Worm (Caenorhabditis elegans): ENCODE results near the gene srg-56.

DNA sequence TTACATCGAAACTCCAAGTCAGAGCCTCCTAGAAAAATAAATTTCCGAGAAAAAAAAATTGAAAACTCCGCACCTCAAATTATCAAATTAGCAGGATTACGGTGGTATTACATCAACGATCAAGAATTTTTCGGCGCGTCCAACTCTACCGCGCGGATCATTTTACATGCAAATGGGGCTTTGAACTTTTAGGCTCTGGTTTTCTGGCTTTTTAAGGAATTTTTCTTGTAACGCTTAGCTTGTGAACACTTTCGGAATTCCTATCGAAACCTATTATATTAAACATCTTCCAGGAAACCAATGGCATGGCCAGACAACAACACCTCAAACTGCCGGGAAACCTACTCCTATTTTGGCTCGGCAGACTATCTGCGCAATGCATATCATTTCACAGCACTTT, 33.5 kb upstream of the srg-56 start, which contains the start of gene srh-56:
- no peak for TF ChIP-seq ref-1 (GFP tag; conservative IDR thresholded peaks at IDR 0.05)
- no peak for TF ChIP-seq med-1 (GFP tag; optimal IDR thresholded peaks at IDR 0.05; ENCODE audit: insufficient read depth)
- TF ChIP-seq tab-1 (GFP tag; IDR thresholded peaks at IDR 0.05): no peak
- no peak for TF ChIP-seq flt-1 (GFP tag; IDR thresholded peaks at IDR 0.05)
- no peak for TF ChIP-seq klf-2 (GFP tag; conservative IDR thresholded peaks at IDR 0.05)
- TF ChIP-seq ztf-29 (GFP tag; IDR thresholded peaks at IDR 0.05): no peak
- TF ChIP-seq T22C8.4 (GFP tag; IDR thresholded peaks at IDR 0.05): no peak

All from whole organism, midembryonic.